Worm (Caenorhabditis elegans): Measurements from ENCODE around the gene srb-13.
A peak's percentile ranks its signal among the peaks of the same experiment; 100 is the strongest.

srb-13 gene

ce11 chrII:5150829-5151228 is 6.6 kb downstream of the srb-13 start, which contains the start of gene srb-16:
Gene srb-16 (minus strand): TSS chrII:5150929.
- no peak for TF ChIP-seq ets-4 (tag; optimal IDR thresholded peaks at IDR 0.05)

ce11 chrII:5148349-5148748 is 9.1 kb downstream of the srb-13 start, which contains the start of gene F58A6.5:
Gene F58A6.5 (minus strand): TSS chrII:5148449.
- no peak for TF ChIP-seq lin-11 (tag; optimal IDR thresholded peaks at IDR 0.05)
- TF ChIP-seq ceh-48 (tag; optimal IDR thresholded peaks at IDR 0.05), result no peak
- no peak for TF ChIP-seq syd-9 (tag; optimal IDR thresholded peaks at IDR 0.05)
- TF ChIP-seq dmd-4 (tag; optimal IDR thresholded peaks at IDR 0.05; ENCODE audit: borderline replicate concordance), result no peak
- TF ChIP-seq K02D7.2 (tag; optimal IDR thresholded peaks at IDR 0.05), result no peak
- TF ChIP-seq hlh-6 (tag; optimal IDR thresholded peaks at IDR 0.05), result no peak
- no peak for TF ChIP-seq ahr-1 (tag; optimal IDR thresholded peaks at IDR 0.05)
- TF ChIP-seq madf-2 (tag; optimal IDR thresholded peaks at IDR 0.05), result no peak
- no peak for TF ChIP-seq ceh-9 (tag; optimal IDR thresholded peaks at IDR 0.05)

ce11 chrII:5142619-5143018 is 14.8 kb downstream of the srb-13 start, which contains the start of gene F58A6.1:
Gene F58A6.1 (plus strand): TSS chrII:5142919.
- no peak for TF ChIP-seq ceh-24 (tag; optimal IDR thresholded peaks at IDR 0.05)
- no peak for TF ChIP-seq hlh-15 (tag; optimal IDR thresholded peaks at IDR 0.05)
- no peak for TF ChIP-seq npax-4 (tag; optimal IDR thresholded peaks at IDR 0.05)
- TF ChIP-seq hlh-30 (tag; optimal IDR thresholded peaks at IDR 0.05; ENCODE audit: insufficient read depth), result no peak
- TF ChIP-seq hlh-6 (tag; optimal IDR thresholded peaks at IDR 0.05), result no peak
- no peak for TF ChIP-seq pqm-1 (tag; optimal IDR thresholded peaks at IDR 0.05)
- TF ChIP-seq nhr-11 (tag; optimal IDR thresholded peaks at IDR 0.05), result no peak
- TF ChIP-seq ceh-45 (GFP tag; IDR thresholded peaks at IDR 0.05), result no peak
- no peak for TF ChIP-seq ceh-9 (tag; optimal IDR thresholded peaks at IDR 0.05)
- no peak for TF ChIP-seq sox-4 (tag; optimal IDR thresholded peaks at IDR 0.05)
- no peak for TF ChIP-seq lim-6 (tag; optimal IDR thresholded peaks at IDR 0.05)
- TF ChIP-seq ceh-19 (GFP tag; optimal IDR thresholded peaks at IDR 0.05), result no peak
- no peak for TF ChIP-seq unc-3 (GFP tag; conservative IDR thresholded peaks at IDR 0.05)
- TF ChIP-seq unc-3 (tag; optimal IDR thresholded peaks at IDR 0.05), result no peak
- TF ChIP-seq che-1 (tag; optimal IDR thresholded peaks at IDR 0.05), result no peak
- no peak for TF ChIP-seq zip-5 (tag; optimal IDR thresholded peaks at IDR 0.05)

- TF ChIP-seq elt-2 (tag; optimal IDR thresholded peaks at IDR 0.05) (peak; percentile 65), ceh-6 (GFP tag; optimal IDR thresholded peaks at IDR 0.05) (no peak), ceh-18 (tag; optimal IDR thresholded peaks at IDR 0.05) (no peak), nhr-232 (tag; optimal IDR thresholded peaks at IDR 0.05) (no peak), tbx-2 (tag; optimal IDR thresholded peaks at IDR 0.05) (no peak), ref-2 (tag; optimal IDR thresholded peaks at IDR 0.05) (no peak)
These were observed 15.4 kb downstream of the srb-13 start, which contains the start of gene nas-29 for ce11 chrII:5141945-5142514. Gene nas-29 (minus strand): TSS chrII:5142036.

- TF ChIP-seq hlh-13 (GFP tag; optimal IDR thresholded peaks at IDR 0.05) (no peak), sox-2 (GFP tag; IDR thresholded peaks at IDR 0.05) (no peak), pha-2 (tag; optimal IDR thresholded peaks at IDR 0.05) (no peak), madf-2 (tag; optimal IDR thresholded peaks at IDR 0.05) (no peak), rnt-1 (tag; optimal IDR thresholded peaks at IDR 0.05) (no peak), che-1 (tag; optimal IDR thresholded peaks at IDR 0.05) (no peak), ztf-16 (tag; optimal IDR thresholded peaks at IDR 0.05) (no peak), C38D4.7 (GFP tag; optimal IDR thresholded peaks at IDR 0.05) (no peak), ets-4 (tag; optimal IDR thresholded peaks at IDR 0.05) (no peak), ceh-34 (tag; optimal IDR thresholded peaks at IDR 0.05) (no peak), ceh-48 (tag; optimal IDR thresholded peaks at IDR 0.05) (no peak)
These were observed 21.1 kb downstream of the srb-13 start, which contains the start of gene F58A6.2 for ce11 chrII:5136296-5136767. Gene F58A6.2 (plus strand): TSS chrII:5136717.
